Worm (Caenorhabditis elegans) whole organism, L4 larva: ENCODE measurements around the gene T13H10.2.

Experiments used
- lsy-2 ChIP-seq, 2 experiments: fragments of 150-350 bp in 1 of 2; sonication (generic microtip) in 1 of 2; optimal IDR thresholded peaks; 2 replicates each; lab custom pipeline; 2014 to 2017; ENCODE audit warnings: missing biosample characterization in 2 of 2, missing genetic modification characterization in 2 of 2
- sdz-12 ChIP-seq: fragments of 200-800 bp; sonication (Bioruptor generic); optimal IDR thresholded peaks from 2 replicates; lab custom pipeline; 2018; ENCODE audit warnings: mild to moderate bottlenecking, missing genetic modification characterization, missing compliant biosample characterization

- no peak for TF ChIP-seq sdz-12 (GFP tag; lab: Kevin White, UChicago)
- no peak for TF ChIP-seq lsy-2 (tag; optimal IDR thresholded peaks at IDR 0.05; lab: Kevin White, UChicago)
These were observed 35.7 kb upstream of the T13H10.2 start, which contains the start of gene dur-1 for ce11 chrIV:9928180-9928896.
